Worm (Caenorhabditis elegans) whole organism, L3 larva: ENCODE measurements around the gene C03H5.3.

Experiments used
- R02D3.7 ChIP-seq: fragments of 150-350 bp; optimal IDR thresholded peaks from 2 replicates; lab custom pipeline; 2014; ENCODE audit warnings: missing biosample characterization, missing genetic modification characterization
- ZK546.5 ChIP-seq: sonication (generic microtip); optimal IDR thresholded peaks from 2 replicates; lab custom pipeline; 2017; ENCODE audit warnings: missing biosample characterization, missing genetic modification characterization
- aly-2 ChIP-seq: fragments of 150-350 bp; optimal IDR thresholded peaks from 2 replicates; lab custom pipeline; 2014; ENCODE audit warnings: missing biosample characterization, missing genetic modification characterization
- ama-1 ChIP-seq: fragments of 150-350 bp; optimal IDR thresholded peaks from 2 replicates; lab custom pipeline; 2018
- ceh-16 ChIP-seq: sonication (generic microtip); optimal IDR thresholded peaks from 2 replicates; lab custom pipeline; 2017; ENCODE audit warnings: missing biosample characterization, missing genetic modification characterization
- ceh-28 ChIP-seq: fragments of 150-350 bp; optimal IDR thresholded peaks from 2 replicates; lab custom pipeline; 2014; ENCODE audit warnings: missing biosample characterization, missing genetic modification reagents, missing genetic modification characterization
- daf-12 ChIP-seq: fragments of 150-350 bp; optimal IDR thresholded peaks from 2 replicates; lab custom pipeline; 2014; ENCODE audit warnings: missing biosample characterization, missing genetic modification reagents, missing genetic modification characterization
- egl-5 ChIP-seq: fragments of 150-350 bp; optimal IDR thresholded peaks from 2 replicates; lab custom pipeline; 2017; ENCODE audit warnings: missing biosample characterization, missing genetic modification reagents, missing genetic modification characterization, inconsistent platforms
- elt-1 ChIP-seq: fragments of 150-350 bp; optimal IDR thresholded peaks from 2 replicates; lab custom pipeline; 2014; ENCODE audit warnings: missing biosample characterization, missing genetic modification characterization
- elt-2 ChIP-seq: sonication (generic microtip); optimal IDR thresholded peaks from 2 replicates; lab custom pipeline; 2016; ENCODE audit warnings: missing genetic modification reagents, mild to moderate bottlenecking, missing genetic modification characterization, missing compliant biosample characterization
- elt-3 ChIP-seq, 3 experiments: fragments of 150-350 bp in 1 of 3; sonication (generic microtip) in 2 of 3; optimal IDR thresholded peaks; 2 replicates in 2 of 3; 4 replicates in 1 of 3; lab custom pipeline; 2014 to 2017; ENCODE audit warnings: missing biosample characterization in 3 of 3, missing genetic modification characterization in 3 of 3
- eor-1 ChIP-seq, 2 experiments: fragments of 150-350 bp; optimal IDR thresholded peaks; 2 replicates each; lab custom pipeline; 2014 to 2018; ENCODE audit warnings: missing biosample characterization in 2 of 2, missing genetic modification characterization in 2 of 2
- fkh-10 ChIP-seq: sonication (generic microtip); optimal IDR thresholded peaks from 2 replicates; lab custom pipeline; 2017; ENCODE audit warnings: missing biosample characterization, missing genetic modification reagents, missing genetic modification characterization
- fkh-2 ChIP-seq: fragments of 150-350 bp; optimal IDR thresholded peaks from 2 replicates; lab custom pipeline; 2014; ENCODE audit warnings: missing biosample characterization, missing genetic modification reagents, missing genetic modification characterization
- hmg-11 ChIP-seq: sonication (generic microtip); optimal IDR thresholded peaks from 2 replicates; lab custom pipeline; 2016; ENCODE audit warnings: missing genetic modification characterization, missing compliant biosample characterization
- jun-1 ChIP-seq: fragments of 150-350 bp; optimal IDR thresholded peaks from 2 replicates; lab custom pipeline; 2014; ENCODE audit warnings: missing biosample characterization, missing genetic modification reagents, missing genetic modification characterization
- lin-15B ChIP-seq: fragments of 150-350 bp; optimal IDR thresholded peaks from 2 replicates; lab custom pipeline; 2014; ENCODE audit warnings: missing biosample characterization, missing genetic modification characterization
- lin-39 ChIP-seq: fragments of 150-350 bp; optimal IDR thresholded peaks from 2 replicates; lab custom pipeline; 2018; ENCODE audit warnings: missing biosample characterization, missing genetic modification reagents, missing genetic modification characterization
- mml-1 ChIP-seq: fragments of 150-350 bp; sonication (generic microtip); optimal IDR thresholded peaks from 3 replicates; lab custom pipeline; 2014; ENCODE audit warnings: missing biosample characterization, missing genetic modification characterization
- nfya-1 ChIP-seq: sonication (generic microtip); optimal IDR thresholded peaks from 2 replicates; lab custom pipeline; 2017; ENCODE audit warnings: missing genetic modification characterization, mild to moderate bottlenecking, missing compliant biosample characterization, antibody characterized with exemption, moderate library complexity; ENCODE audit not compliant: insufficient read depth
- nhr-11 ChIP-seq: fragments of 150-350 bp; optimal IDR thresholded peaks from 2 replicates; lab custom pipeline; 2014; ENCODE audit warnings: missing biosample characterization, missing genetic modification characterization
- nhr-23 ChIP-seq: fragments of 150-350 bp; optimal IDR thresholded peaks from 2 replicates; lab custom pipeline; 2014; ENCODE audit warnings: missing biosample characterization, missing genetic modification reagents, missing genetic modification characterization
- nhr-25 ChIP-seq: sonication (generic microtip); optimal IDR thresholded peaks from 2 replicates; lab custom pipeline; 2017; ENCODE audit warnings: missing biosample characterization, missing genetic modification characterization
- nhr-43 ChIP-seq: sonication (generic microtip); optimal IDR thresholded peaks from 2 replicates; lab custom pipeline; 2016; ENCODE audit warnings: mild to moderate bottlenecking, missing genetic modification characterization, missing compliant biosample characterization; ENCODE audit not compliant: poor library complexity, severe bottlenecking
- nhr-67 ChIP-seq: fragments of 150-350 bp; optimal IDR thresholded peaks from 2 replicates; lab custom pipeline; 2014; ENCODE audit warnings: missing biosample characterization, missing genetic modification characterization
- nhr-77 ChIP-seq: fragments of 150-350 bp; optimal IDR thresholded peaks from 2 replicates; lab custom pipeline; 2014; ENCODE audit warnings: missing biosample characterization, missing genetic modification characterization
- pha-4 ChIP-seq: fragments of 150-350 bp; optimal IDR thresholded peaks from 2 replicates; lab custom pipeline; 2014; ENCODE audit warnings: missing biosample characterization, missing genetic modification reagents, missing genetic modification characterization
- pqm-1 ChIP-seq: fragments of 150-350 bp; optimal IDR thresholded peaks from 2 replicates; lab custom pipeline; 2017; ENCODE audit warnings: missing biosample characterization, missing genetic modification characterization, inconsistent platforms
- sea-2 ChIP-seq: fragments of 150-350 bp; sonication (generic microtip); optimal IDR thresholded peaks from 4 replicates; lab custom pipeline; 2014; ENCODE audit warnings: missing biosample characterization, missing genetic modification reagents, missing genetic modification characterization
- tbx-2 ChIP-seq: sonication (generic microtip); optimal IDR thresholded peaks from 2 replicates; lab custom pipeline; 2016; ENCODE audit warnings: mild to moderate bottlenecking, missing genetic modification characterization, missing compliant biosample characterization
- unc-62 ChIP-seq: fragments of 150-350 bp; sonication (generic microtip); optimal IDR thresholded peaks from 4 replicates; lab custom pipeline; 2014; ENCODE audit warnings: missing biosample characterization, missing genetic modification reagents, missing genetic modification characterization
- zag-1 ChIP-seq: fragments of 150-350 bp; optimal IDR thresholded peaks from 2 replicates; lab custom pipeline; 2014; ENCODE audit warnings: missing biosample characterization, missing genetic modification characterization

The C03H5.3 gene

ce11 chrII:356969-357368 is 28.9 kb upstream of the C03H5.3 start, which contains the start of gene dmsr-4:
Gene dmsr-4 (minus strand): TSS chrII:357069.
- TF ChIP-seq pha-4 (tag; lab: Kevin White, UChicago) (no peak), nhr-77 (tag; lab: Kevin White, UChicago) (no peak), ceh-28 (tag; lab: Kevin White, UChicago) (no peak), ZK546.5 (tag; lab: Kevin White, UChicago) (no peak), elt-2 (tag; lab: Kevin White, UChicago) (no peak), fkh-2 (tag; lab: Kevin White, UChicago) (no peak), fkh-10 (GFP tag; lab: Kevin White, UChicago) (no peak), aly-2 (tag; lab: Kevin White, UChicago) (no peak), mml-1 (no peak), lin-15B (tag; lab: Kevin White, UChicago) (no peak), eor-1 (tag; optimal IDR thresholded peaks at IDR 0.05; lab: Kevin White, UChicago) (no peak), egl-5 (tag; lab: Kevin White, UChicago) (no peak), nhr-67 (tag; lab: Kevin White, UChicago) (no peak), nhr-23 (tag; lab: Kevin White, UChicago) (no peak), elt-3 (tag; optimal IDR thresholded peaks at IDR 0.05; lab: Kevin White, UChicago) (no peak), jun-1 (tag; lab: Kevin White, UChicago) (no peak), nhr-43 (no peak), lin-39 (tag; lab: Kevin White, UChicago) (no peak), zag-1 (tag; lab: Kevin White, UChicago) (no peak), elt-1 (tag; lab: Kevin White, UChicago) (no peak)

DNA sequence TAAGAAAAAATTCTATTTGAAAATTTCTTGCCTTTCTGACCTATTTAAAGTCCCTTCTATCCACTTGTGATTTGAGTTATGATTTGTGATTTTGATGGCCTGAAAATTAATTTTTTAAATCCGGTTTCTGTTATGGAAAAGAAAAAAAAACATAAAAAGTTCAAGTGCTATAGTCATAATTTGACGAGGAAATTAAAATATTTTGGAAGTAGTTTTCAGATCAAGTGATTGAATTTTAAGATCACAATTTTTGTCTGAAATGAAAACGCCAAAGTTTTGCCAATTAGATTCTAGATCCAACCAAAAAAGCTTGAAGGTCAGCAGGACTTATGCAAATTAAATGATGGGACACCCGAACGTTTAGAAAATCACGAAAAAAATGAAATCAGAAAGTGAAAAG is 18.4 kb upstream of the C03H5.3 start, which contains the start of gene ptr-3:
Gene ptr-3, minus strand, starts transcription at position 101 of the 400 bp plus-strand sequence.
- TF ChIP-seq nfya-1 (tag; lab: Kevin White, UChicago) (no peak), sea-2 (GFP tag; lab: Kevin White, UChicago) (no peak), egl-5 (tag; lab: Kevin White, UChicago) (no peak), ZK546.5 (tag; lab: Kevin White, UChicago) (no peak), nhr-67 (tag; lab: Kevin White, UChicago) (no peak), R02D3.7 (no peak), jun-1 (tag; lab: Kevin White, UChicago) (no peak), lin-15B (tag; lab: Kevin White, UChicago) (no peak), nhr-11 (tag; lab: Kevin White, UChicago) (no peak), daf-12 (tag; lab: Kevin White, UChicago) (no peak), ama-1 (lab: Kevin White, UChicago) (no peak), nhr-43 (no peak), hmg-11 (tag; lab: Kevin White, UChicago) (no peak), fkh-2 (tag; lab: Kevin White, UChicago) (no peak), fkh-10 (GFP tag; lab: Kevin White, UChicago) (no peak), pqm-1 (no peak), unc-62 (no peak), nhr-23 (tag; lab: Kevin White, UChicago) (no peak), ceh-16 (no peak)
- TF ChIP-seq, all 47 proteins: peak for 0

DNA sequence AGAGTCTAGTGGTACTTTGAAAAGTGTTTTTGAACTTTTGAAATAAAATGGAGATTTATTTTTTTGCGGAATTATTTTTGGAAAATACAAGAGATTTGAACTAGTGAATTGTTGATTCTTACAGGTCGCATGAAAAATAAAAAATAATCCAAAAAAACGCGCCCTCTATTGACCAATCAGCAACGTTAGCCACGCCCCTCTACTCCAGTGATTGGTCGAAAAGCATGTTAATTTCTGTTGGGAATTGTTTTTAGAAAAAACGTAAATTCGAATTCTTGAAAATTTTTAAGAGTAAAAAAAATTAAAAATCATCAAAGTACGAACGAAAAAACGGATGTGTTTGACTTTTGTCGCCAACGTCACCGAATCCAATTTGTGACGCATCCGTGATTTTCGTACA is 15.5 kb upstream of the C03H5.3 start:
- TF ChIP-seq nfya-1 (tag; lab: Kevin White, UChicago) (peak; percentile 62), fkh-10 (GFP tag; lab: Kevin White, UChicago) (no peak)

ce11 chrII:371549-371948 is 14.3 kb upstream of the C03H5.3 start:
- TF ChIP-seq nhr-23 (tag; lab: Kevin White, UChicago) (peak; percentile 8), tbx-2 (tag; lab: Kevin White, UChicago) (no peak), nhr-25 (tag; lab: Kevin White, UChicago) (peak; percentile 17)
- TF ChIP-seq, all 47 proteins: peak for 2

ce11 chrII:372235-372634 is 13.7 kb upstream of the C03H5.3 start:
- TF ChIP-seq ceh-16 (no peak), nfya-1 (tag; lab: Kevin White, UChicago) (peak; percentile 44)
